Worm (Caenorhabditis elegans): ENCODE results near the gene C04G2.10.

- TF ChIP-seq fkh-6 (tag; optimal IDR thresholded peaks at IDR 0.05) (no peak), pha-4 (tag; optimal IDR thresholded peaks at IDR 0.05) (no peak), unc-86 (tag; optimal IDR thresholded peaks at IDR 0.05) (no peak), ceh-22 (tag; optimal IDR thresholded peaks at IDR 0.05) (no peak), ceh-48 (tag; optimal IDR thresholded peaks at IDR 0.05) (no peak)
These were observed 42.7 kb upstream of the C04G2.10 start, which contains the start of gene W01B6.3 for ce11 chrIV:10072527-10072926.
